Worm (Caenorhabditis elegans) whole organism, L1 larva: Measurements from ENCODE around the gene nhr-263.

Experiments
- ceh-82 ChIP-seq, 3 experiments: fragments of 150-350 bp in 1 of 3; sonication (generic microtip) in 2 of 3; optimal IDR thresholded peaks; 2 replicates each; lab custom pipeline; 2014 to 2017; ENCODE audit warnings: missing biosample characterization in 3 of 3, missing genetic modification characterization in 3 of 3
- fkh-4 ChIP-seq: sonication (generic microtip); optimal IDR thresholded peaks from 2 replicates; lab custom pipeline; 2016; ENCODE audit warnings: missing compliant biosample characterization, missing genetic modification characterization, borderline replicate concordance
- fos-1 ChIP-seq: fragments of 150-350 bp; optimal IDR thresholded peaks from 2 replicates; lab custom pipeline; 2014; ENCODE audit warnings: missing biosample characterization, missing genetic modification characterization
- lir-3 ChIP-seq: sonication (generic microtip); optimal IDR thresholded peaks from 2 replicates; lab custom pipeline; 2016; ENCODE audit warnings: mild to moderate bottlenecking, missing genetic modification characterization, moderate library complexity, missing compliant biosample characterization; ENCODE audit not compliant: poor library complexity
- nhr-12 ChIP-seq: sonication (generic microtip); optimal IDR thresholded peaks from 2 replicates; lab custom pipeline; 2017; ENCODE audit warnings: missing biosample characterization, missing genetic modification characterization
- nhr-77 ChIP-seq: fragments of 150-350 bp; optimal IDR thresholded peaks from 2 replicates; lab custom pipeline; 2014; ENCODE audit warnings: missing biosample characterization, missing genetic modification characterization
- sptf-1 ChIP-seq: fragments of 150-350 bp; optimal IDR thresholded peaks from 2 replicates; lab custom pipeline; 2014; ENCODE audit warnings: missing biosample characterization, missing genetic modification characterization
- unc-98 ChIP-seq: fragments of 200-800 bp; sonication (Bioruptor generic); IDR thresholded peaks from 2 replicates; pipeline ENCODE4 v1.3.6; 2022; ENCODE audit warnings: missing genetic modification characterization, missing compliant biosample characterization

ce11 chrV:7321915-7322314 is 19.9 kb downstream of the nhr-263 start, which contains the start of gene F10G2.10:
- no peak for TF ChIP-seq nhr-12 (tag; lab: Kevin White, UChicago)
- no peak for TF ChIP-seq sptf-1 (tag; lab: Kevin White, UChicago)
- no peak for TF ChIP-seq lir-3 (tag; lab: Kevin White, UChicago)
- TF ChIP-seq ceh-82 (tag; optimal IDR thresholded peaks at IDR 0.05; lab: Kevin White, UChicago), result no peak
- no peak for TF ChIP-seq fkh-4
- no peak for TF ChIP-seq nhr-77 (tag; lab: Kevin White, UChicago)
- TF ChIP-seq fos-1 (tag; lab: Kevin White, UChicago), result no peak
- TF ChIP-seq unc-98 (GFP tag; lab: Robert Waterston, UW), result no peak
